Fruit fly (Drosophila melanogaster) whole organism, adult: ENCODE results near the gene CG13603.

ENCODE experiments used
- CG1620 ChIP-seq: fragments of 200-800 bp; sonication (Bioruptor generic); optimal IDR thresholded peaks from 2 replicates; lab custom pipeline; 2016; ENCODE audit warnings: missing biosample characterization, missing genetic modification characterization
- CG7101 ChIP-seq: fragments of 200-800 bp; sonication (Bioruptor generic); optimal IDR thresholded peaks from 2 replicates; lab custom pipeline; 2018; ENCODE audit warnings: missing biosample characterization, mild to moderate bottlenecking, missing genetic modification characterization, moderate library complexity
- Crg-1 ChIP-seq: fragments of 200-800 bp; sonication (Bioruptor generic); optimal IDR thresholded peaks from 2 replicates; lab custom pipeline; 2016; ENCODE audit warnings: missing biosample characterization, missing genetic modification characterization
- Hr96 ChIP-seq: fragments of 200-800 bp; sonication (Bioruptor generic); optimal IDR thresholded peaks from 2 replicates; lab custom pipeline; 2016; ENCODE audit warnings: missing biosample characterization, missing genetic modification characterization
- kay ChIP-seq: fragments of 200-800 bp; sonication (Bioruptor generic); peaks from one replicate; lab custom pipeline; 2016; ENCODE audit warnings: missing biosample characterization, missing genetic modification characterization, borderline replicate concordance
- pad ChIP-seq: fragments of 200-800 bp; sonication (Bioruptor generic); optimal IDR thresholded peaks from 3 replicates; lab custom pipeline; 2017; ENCODE audit warnings: missing biosample characterization, missing genetic modification characterization, mild to moderate bottlenecking, moderate library complexity, missing genetic modification reagents
- toe ChIP-seq: fragments of 200-800 bp; sonication (Bioruptor generic); optimal IDR thresholded peaks from 2 replicates; lab custom pipeline; 2016; ENCODE audit warnings: missing biosample characterization, missing genetic modification characterization

DNA sequence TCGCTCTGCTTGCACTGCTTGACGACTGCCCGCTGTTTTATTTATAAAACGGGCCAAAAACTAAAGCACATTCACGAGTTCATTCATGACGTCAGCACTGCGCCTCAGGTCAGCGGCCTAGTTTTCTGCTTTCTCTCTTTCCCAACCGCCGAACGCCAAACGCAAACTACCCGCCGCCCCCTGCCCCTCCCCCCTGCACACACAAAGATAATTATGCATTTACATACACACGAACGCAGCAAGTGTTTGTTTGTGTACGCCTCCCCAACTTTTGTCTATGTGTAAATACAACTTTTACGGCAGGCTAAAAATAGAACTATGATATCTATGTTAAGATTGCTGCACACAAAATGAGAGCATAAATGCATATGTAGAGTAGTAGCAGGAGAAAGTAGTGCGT lies 15.2 kb downstream of the CG13603 start:
- no peak for TF ChIP-seq Hr96 (GFP tag; lab: Kevin White, UChicago)
- TF ChIP-seq Crg-1 = no peak
- no peak for TF ChIP-seq pad
- TF ChIP-seq CG1620 = no peak
- no peak for TF ChIP-seq toe
- no peak for TF ChIP-seq kay
- TF ChIP-seq CG7101 (tag; lab: Kevin White, UChicago) = no peak
